Worm (Caenorhabditis elegans): ENCODE data around the gene C33D9.8.

The C33D9.8 gene

ce11 chrIV:8743654-8744332 lies 42.8 kb downstream of the C33D9.8 start, which contains the start of gene F21D5.7 (continued):
- no peak for TF ChIP-seq zip-2 (tag; optimal IDR thresholded peaks at IDR 0.05)
- TF ChIP-seq nhr-6 (tag; optimal IDR thresholded peaks at IDR 0.05): peak; percentile 46
- no peak for TF ChIP-seq ceh-44 (GFP tag; IDR thresholded peaks at IDR 0.05)
- TF ChIP-seq hlh-30 (tag; optimal IDR thresholded peaks at IDR 0.05; ENCODE audit: insufficient read depth): peak; percentile 90
- TF ChIP-seq nhr-48 (tag; optimal IDR thresholded peaks at IDR 0.05): peak; percentile 13
- TF ChIP-seq zip-11 (GFP tag; IDR thresholded peaks at IDR 0.05): no peak
- TF ChIP-seq unc-39 (tag; optimal IDR thresholded peaks at IDR 0.05): no peak
- TF ChIP-seq R02D3.7 (tag; optimal IDR thresholded peaks at IDR 0.05): no peak
- TF ChIP-seq pha-4 (GFP tag; IDR thresholded peaks at IDR 0.05): peak; percentile 52; the same call in 1 of the 2 replicates
- TF ChIP-seq pha-4 (tag; optimal IDR thresholded peaks at IDR 0.05): peak; percentile 80
- no peak for TF ChIP-seq mxl-2 (GFP tag; conservative IDR thresholded peaks at IDR 0.05)
- peak; percentile 24; the same call in 1 of the 2 replicates for TF ChIP-seq ctbp-1 (GFP tag; IDR thresholded peaks at IDR 0.05)
- peak; percentile 46 for TF ChIP-seq spr-1 (tag; optimal IDR thresholded peaks at IDR 0.05)
- TF ChIP-seq F26F4.8 (GFP tag; conservative IDR thresholded peaks at IDR 0.05): no peak
- TF ChIP-seq lim-7 (GFP tag; IDR thresholded peaks at IDR 0.05): no peak
- peak in 1 of 2 experiments; percentile 34 for TF ChIP-seq daf-16 (GFP tag; optimal IDR thresholded peaks at IDR 0.05)
- TF ChIP-seq daf-16 (tag; optimal IDR thresholded peaks at IDR 0.05): peak; percentile 70
- peak; percentile 77 for TF ChIP-seq lin-38 (GFP tag; IDR thresholded peaks at IDR 0.05)
- no peak for TF ChIP-seq set-16 (GFP tag; IDR thresholded peaks at IDR 0.05)
- TF ChIP-seq daf-8 (GFP tag; IDR thresholded peaks at IDR 0.05): no peak
- TF ChIP-seq daf-19 (GFP tag; conservative IDR thresholded peaks at IDR 0.05): no peak
- no peak for TF ChIP-seq lin-1 (GFP tag; IDR thresholded peaks at IDR 0.05)
- no peak for TF ChIP-seq sdz-12 (GFP tag; optimal IDR thresholded peaks at IDR 0.05)
- TF ChIP-seq nhr-77 (tag; optimal IDR thresholded peaks at IDR 0.05): peak; percentile 58
- TF ChIP-seq zfp-2 (tag; optimal IDR thresholded peaks at IDR 0.05): no peak
- peak; percentile 64 for TF ChIP-seq rbr-2 (tag; optimal IDR thresholded peaks at IDR 0.05)
- peak; percentile 35; the same call in 1 of the 2 replicates for TF ChIP-seq zfp-3 (GFP tag; conservative IDR thresholded peaks at IDR 0.05)
- TF ChIP-seq cey-2 (tag; optimal IDR thresholded peaks at IDR 0.05; ENCODE audit: borderline replicate concordance, insufficient read depth): no peak
- peak; percentile 35 for TF ChIP-seq lin-13 (GFP tag; optimal IDR thresholded peaks at IDR 0.05)
- TF ChIP-seq hmg-1.1 (GFP tag; IDR thresholded peaks at IDR 0.05): peak; percentile 34; the same call in 1 of the 2 replicates

- TF ChIP-seq mes-2 (tag; optimal IDR thresholded peaks at IDR 0.05; ENCODE audit: poor library complexity, severe bottlenecking): no peak
- peak; percentile 18 for TF ChIP-seq dve-1 (tag; optimal IDR thresholded peaks at IDR 0.05; ENCODE audit: insufficient read depth)
- TF ChIP-seq nhr-76 (tag; optimal IDR thresholded peaks at IDR 0.05): no peak
- TF ChIP-seq tra-1 (GFP tag; IDR thresholded peaks at IDR 0.05): no peak
- TF ChIP-seq nhr-77 (tag; optimal IDR thresholded peaks at IDR 0.05): no peak
- no peak for TF ChIP-seq lin-13 (GFP tag; optimal IDR thresholded peaks at IDR 0.05)
- TF ChIP-seq nhr-6 (tag; optimal IDR thresholded peaks at IDR 0.05): no peak
- TF ChIP-seq lir-3 (tag; optimal IDR thresholded peaks at IDR 0.05): no peak
- TF ChIP-seq aha-1 (tag): peak; percentile 65
- TF ChIP-seq zfp-2 (tag; optimal IDR thresholded peaks at IDR 0.05): no peak
- no peak for TF ChIP-seq daf-16 (GFP tag; optimal IDR thresholded peaks at IDR 0.05)
- TF ChIP-seq daf-16 (tag; optimal IDR thresholded peaks at IDR 0.05): peak; percentile 27
- TF ChIP-seq ZK337.2 (GFP tag; IDR thresholded peaks at IDR 0.05): no peak
- TF ChIP-seq mep-1 (tag; optimal IDR thresholded peaks at IDR 0.05): peak; percentile 9
- no peak for TF ChIP-seq daf-19 (GFP tag; conservative IDR thresholded peaks at IDR 0.05)
- TF ChIP-seq T20F7.1 (GFP tag; optimal IDR thresholded peaks at IDR 0.05): no peak
- TF ChIP-seq nhr-25 (tag; optimal IDR thresholded peaks at IDR 0.05; ENCODE audit: borderline replicate concordance, insufficient read depth): no peak
- TF ChIP-seq T26A8.4 (GFP tag; IDR thresholded peaks at IDR 0.05): peak; percentile 66; the same call in 1 of the 2 replicates
- TF ChIP-seq R02D3.7 (tag; optimal IDR thresholded peaks at IDR 0.05): no peak
- TF ChIP-seq lin-38 (GFP tag; IDR thresholded peaks at IDR 0.05): peak; percentile 30; the same call in 1 of the 2 replicates
These were observed 45.6 kb downstream of the C33D9.8 start, which contains the start of gene F21D5.6 for ce11 chrIV:8740952-8741438. F21D5.6 (minus strand) TSS chrIV:8741388.
